Worm (Caenorhabditis elegans): ENCODE measurements around the gene grl-30.

- no peak for TF ChIP-seq ceh-43 (GFP tag; optimal IDR thresholded peaks at IDR 0.05)
- no peak for TF ChIP-seq blmp-1 (tag; optimal IDR thresholded peaks at IDR 0.05)
- no peak for TF ChIP-seq unc-39 (tag; optimal IDR thresholded peaks at IDR 0.05)
- no peak for TF ChIP-seq pha-4 (tag; optimal IDR thresholded peaks at IDR 0.05)
- no peak for TF ChIP-seq ztf-11 (tag; optimal IDR thresholded peaks at IDR 0.05)
- TF ChIP-seq flh-1 (GFP tag; optimal IDR thresholded peaks at IDR 0.05), result no peak
- TF ChIP-seq snpc-4 (tag; optimal IDR thresholded peaks at IDR 0.05), result no peak
- TF ChIP-seq nhr-237 (tag; optimal IDR thresholded peaks at IDR 0.05), result no peak
- TF ChIP-seq elt-3 (tag; optimal IDR thresholded peaks at IDR 0.05), result no peak
- no peak for TF ChIP-seq lin-13 (tag; optimal IDR thresholded peaks at IDR 0.05)
- no peak for TF ChIP-seq ces-1 (GFP tag; optimal IDR thresholded peaks at IDR 0.05)
- no peak for TF ChIP-seq lsy-2 (tag; optimal IDR thresholded peaks at IDR 0.05)
These were observed 17.8 kb upstream of the grl-30 start, which contains the start of gene nhr-93 for ce11 chrV:3538307-3538706.
